Worm (Caenorhabditis elegans) whole organism, L1 larva: Measurements from ENCODE around the gene nhr-180.

Source experiments
- C16A3.4 ChIP-seq: fragments of 150-350 bp; optimal IDR thresholded peaks from 2 replicates; lab custom pipeline; 2014; ENCODE audit warnings: missing biosample characterization, missing genetic modification characterization
- C34B4.2 ChIP-seq: sonication (generic microtip); optimal IDR thresholded peaks from 2 replicates; lab custom pipeline; 2017; ENCODE audit warnings: mild to moderate bottlenecking, missing genetic modification characterization, missing compliant biosample characterization
- aha-1 ChIP-seq: fragments of 150-350 bp; optimal IDR thresholded peaks from 2 replicates; lab custom pipeline; 2014; ENCODE audit warnings: missing biosample characterization, missing genetic modification characterization
- aly-2 ChIP-seq: fragments of 150-350 bp; optimal IDR thresholded peaks from 2 replicates; lab custom pipeline; 2014; ENCODE audit warnings: missing biosample characterization, missing genetic modification characterization
- blmp-1 ChIP-seq: fragments of 150-350 bp; optimal IDR thresholded peaks from 2 replicates; lab custom pipeline; 2014; ENCODE audit warnings: missing biosample characterization, missing genetic modification characterization
- ceh-82 ChIP-seq, 3 experiments: fragments of 150-350 bp in 1 of 3; sonication (generic microtip) in 2 of 3; optimal IDR thresholded peaks; 2 replicates each; lab custom pipeline; 2014 to 2017; ENCODE audit warnings: missing biosample characterization in 3 of 3, missing genetic modification characterization in 3 of 3
- ces-1 ChIP-seq: fragments of 150-350 bp; optimal IDR thresholded peaks from 2 replicates; lab custom pipeline; 2014; ENCODE audit warnings: missing biosample characterization, missing genetic modification reagents, missing genetic modification characterization
- efl-1 ChIP-seq, 4 experiments: fragments of 150-350 bp; optimal IDR thresholded peaks in 3 of 4; peaks in 1 of 4; 1 replicate in 1 of 4; 2 replicates in 3 of 4; lab custom pipeline; 2014; ENCODE audit warnings: missing biosample characterization in 2 of 4, missing genetic modification characterization in 2 of 4, missing genetic modification reagents in 2 of 4
- egl-27 ChIP-seq, 2 experiments: fragments of 150-350 bp in 1 of 2; sonication (generic microtip); optimal IDR thresholded peaks; 3 replicates each; lab custom pipeline; 2017 to 2018; ENCODE audit warnings: missing biosample characterization in 2 of 2, missing genetic modification characterization in 2 of 2, missing genetic modification reagents in 2 of 2
- elt-2 ChIP-seq: sonication (generic microtip); optimal IDR thresholded peaks from 2 replicates; lab custom pipeline; 2016; ENCODE audit warnings: missing genetic modification characterization, mild to moderate bottlenecking, inconsistent platforms, missing compliant biosample characterization, missing genetic modification reagents
- elt-3 ChIP-seq, 6 experiments: fragments of 150-350 bp in 1 of 6; sonication (generic microtip); optimal IDR thresholded peaks; 2 replicates each; lab custom pipeline; 2017 to 2018; ENCODE audit warnings: missing biosample characterization in 6 of 6, missing genetic modification characterization in 6 of 6, inconsistent platforms in 1 of 6
- fkh-8 ChIP-seq: sonication (generic microtip); optimal IDR thresholded peaks from 2 replicates; lab custom pipeline; 2016; ENCODE audit warnings: mild to moderate bottlenecking, missing genetic modification characterization, missing compliant biosample characterization
- fos-1 ChIP-seq: fragments of 150-350 bp; optimal IDR thresholded peaks from 2 replicates; lab custom pipeline; 2014; ENCODE audit warnings: missing biosample characterization, missing genetic modification characterization
- hlh-4 ChIP-seq: sonication (generic microtip); optimal IDR thresholded peaks from 2 replicates; lab custom pipeline; 2016; ENCODE audit warnings: mild to moderate bottlenecking, missing genetic modification characterization, missing compliant biosample characterization
- hpl-2 ChIP-seq: fragments of 150-350 bp; optimal IDR thresholded peaks from 2 replicates; lab custom pipeline; 2014; ENCODE audit warnings: missing biosample characterization, missing genetic modification reagents, missing genetic modification characterization
- lin-13 ChIP-seq: fragments of 150-350 bp; optimal IDR thresholded peaks from 2 replicates; lab custom pipeline; 2014; ENCODE audit warnings: missing biosample characterization, missing genetic modification reagents, missing genetic modification characterization
- lin-14 ChIP-seq: fragments of 200-800 bp; sonication (Bioruptor generic); optimal IDR thresholded peaks from 2 replicates; lab custom pipeline; 2018; ENCODE audit warnings: mild to moderate bottlenecking, missing genetic modification characterization, moderate library complexity, missing compliant biosample characterization
- lir-3 ChIP-seq: sonication (generic microtip); optimal IDR thresholded peaks from 2 replicates; lab custom pipeline; 2016; ENCODE audit warnings: mild to moderate bottlenecking, missing genetic modification characterization, moderate library complexity, missing compliant biosample characterization; ENCODE audit not compliant: poor library complexity
- mdl-1 ChIP-seq, 2 experiments: fragments of 150-350 bp; optimal IDR thresholded peaks; 2 replicates each; lab custom pipeline; 2014 to 2017; ENCODE audit warnings: missing biosample characterization in 2 of 2, missing genetic modification characterization in 2 of 2, inconsistent platforms in 1 of 2
- mep-1 ChIP-seq: fragments of 150-350 bp; optimal IDR thresholded peaks from 2 replicates; lab custom pipeline; 2014; ENCODE audit warnings: missing biosample characterization, missing genetic modification characterization
- nhr-11 ChIP-seq: fragments of 150-350 bp; optimal IDR thresholded peaks from 2 replicates; lab custom pipeline; 2014; ENCODE audit warnings: missing biosample characterization, missing genetic modification characterization
- nhr-12 ChIP-seq: sonication (generic microtip); optimal IDR thresholded peaks from 2 replicates; lab custom pipeline; 2017; ENCODE audit warnings: missing biosample characterization, missing genetic modification characterization
- nhr-28 ChIP-seq: fragments of 150-350 bp; optimal IDR thresholded peaks from 2 replicates; lab custom pipeline; 2014; ENCODE audit warnings: missing biosample characterization, missing genetic modification characterization
- nhr-85 ChIP-seq: sonication (generic microtip); peaks from one replicate; lab custom pipeline; 2016; ENCODE audit warnings: missing genetic modification characterization, inconsistent platforms, missing compliant biosample characterization
- pax-3 ChIP-seq: fragments of 200-800 bp; sonication (Bioruptor generic); optimal IDR thresholded peaks from 2 replicates; lab custom pipeline; 2018; ENCODE audit warnings: mild to moderate bottlenecking, missing genetic modification characterization, moderate library complexity, missing compliant biosample characterization
- pqm-1 ChIP-seq: sonication (generic microtip); optimal IDR thresholded peaks from 3 replicates; lab custom pipeline; 2017; ENCODE audit warnings: missing biosample characterization, missing genetic modification characterization
- snpc-4 ChIP-seq: fragments of 150-350 bp; optimal IDR thresholded peaks from 2 replicates; lab custom pipeline; 2014; ENCODE audit warnings: missing biosample characterization, missing genetic modification characterization
- sox-4 ChIP-seq: sonication (generic microtip); optimal IDR thresholded peaks from 2 replicates; lab custom pipeline; 2016; ENCODE audit warnings: missing genetic modification characterization, missing compliant biosample characterization
- tbx-2 ChIP-seq: sonication (generic microtip); optimal IDR thresholded peaks from 2 replicates; lab custom pipeline; 2016; ENCODE audit warnings: missing genetic modification characterization, missing compliant biosample characterization
- unc-130 ChIP-seq: fragments of 150-350 bp; optimal IDR thresholded peaks from 2 replicates; lab custom pipeline; 2017; ENCODE audit warnings: missing biosample characterization, missing genetic modification characterization, inconsistent platforms
- unc-30 ChIP-seq: sonication (generic microtip); optimal IDR thresholded peaks from 2 replicates; lab custom pipeline; 2017; ENCODE audit warnings: missing biosample characterization, missing genetic modification characterization
- vab-15 ChIP-seq: sonication (generic microtip); optimal IDR thresholded peaks from 2 replicates; lab custom pipeline; 2017; ENCODE audit warnings: missing genotype, mild to moderate bottlenecking, missing genetic modification characterization, missing compliant biosample characterization
- xbp-1 ChIP-seq: sonication (generic microtip); optimal IDR thresholded peaks from 2 replicates; lab custom pipeline; 2016; ENCODE audit warnings: missing genetic modification characterization, missing compliant biosample characterization
- zag-1 ChIP-seq: fragments of 150-350 bp; optimal IDR thresholded peaks from 2 replicates; lab custom pipeline; 2014; ENCODE audit warnings: missing biosample characterization, missing genetic modification characterization
- ztf-4 ChIP-seq: fragments of 150-350 bp; optimal IDR thresholded peaks from 2 replicates; lab custom pipeline; 2014; ENCODE audit warnings: missing biosample characterization, missing genetic modification characterization

Gene nhr-180

DNA sequence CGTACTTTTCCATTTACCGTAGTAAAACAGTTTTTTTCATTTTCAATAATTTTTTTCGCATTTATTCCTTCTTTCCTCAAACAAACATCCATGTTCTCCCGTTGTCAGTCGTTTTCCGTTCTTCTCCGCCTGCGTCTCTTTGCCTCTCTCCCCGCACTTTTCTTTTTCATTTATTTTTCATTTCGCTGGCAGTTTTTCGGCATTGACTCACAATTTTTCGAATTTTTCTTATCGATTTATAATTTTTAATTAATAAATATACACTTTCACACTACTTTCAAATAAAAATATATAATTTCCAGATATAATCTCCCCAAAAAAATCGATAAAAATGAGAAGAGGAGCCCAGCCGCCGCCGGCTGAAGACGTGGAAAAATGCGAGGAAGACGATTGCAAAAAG lies 20.1 kb upstream of the nhr-180 start, which contains the start of gene H25P19.1:
TSS of gene H25P19.1 (plus strand) at position 301 of the 400 bp plus-strand sequence.
- peak; percentile 66 for TF ChIP-seq blmp-1 (tag; lab: Kevin White, UChicago)
- no peak for TF ChIP-seq lin-13 (GFP tag; lab: Kevin White, UChicago)

DNA sequence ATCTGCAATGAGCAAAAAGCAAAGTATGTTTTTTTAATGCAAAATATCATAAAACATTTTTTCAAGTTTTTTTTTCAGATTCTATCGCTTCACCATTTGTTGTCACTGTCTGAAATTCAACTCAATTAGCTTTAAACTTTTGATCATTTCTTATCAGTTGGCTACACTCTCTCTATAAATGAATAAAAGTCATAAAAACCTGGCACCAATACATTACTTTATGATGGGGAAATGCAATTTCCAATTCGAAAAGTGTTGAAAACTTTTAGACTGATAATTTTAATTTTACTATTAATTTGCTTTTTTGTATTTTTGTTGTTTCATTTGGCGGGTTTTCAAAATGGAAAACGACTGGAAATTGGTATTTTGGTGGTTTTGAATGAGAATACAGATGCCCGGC lies 16.5 kb upstream of the nhr-180 start, which contains the start of gene F31F4.1:
TSS of gene F31F4.1 (plus strand) at position 203 of the 400 bp plus-strand sequence.
- TF ChIP-seq xbp-1 (tag; lab: Kevin White, UChicago) (no peak), elt-2 (tag; lab: Kevin White, UChicago) (peak; percentile 33), efl-1 (optimal IDR thresholded peaks at IDR 0.05; lab: Kevin White, UChicago) (no peak), efl-1 (GFP tag; optimal IDR thresholded peaks at IDR 0.05 in 1 of 2; lab: Kevin White, UChicago) (peak in 1 of 2 experiments; percentile 15)

DNA sequence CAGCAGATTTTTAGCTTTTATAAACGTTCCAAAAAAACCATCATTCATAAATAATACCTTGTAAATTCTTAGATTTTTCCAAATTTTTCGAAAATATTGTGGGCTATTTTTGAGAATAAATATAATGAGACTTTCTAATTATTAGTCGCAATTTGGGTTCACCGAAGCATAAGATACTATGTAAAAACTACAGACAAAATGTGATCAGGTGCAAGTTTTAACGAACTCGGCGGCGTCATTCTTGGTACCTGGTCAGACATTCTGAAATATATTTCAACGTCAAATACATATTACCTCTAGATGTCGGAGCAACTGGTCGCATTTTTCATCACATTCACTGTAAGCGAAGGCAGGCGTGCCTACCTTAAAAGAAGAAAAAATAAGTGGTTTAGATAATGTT lies 14.7 kb upstream of the nhr-180 start, which contains the start of gene srx-23:
TSS of gene srx-23 (plus strand) at position 301 of the 400 bp plus-strand sequence.
- no peak for TF ChIP-seq blmp-1 (tag; lab: Kevin White, UChicago)
- no peak for TF ChIP-seq nhr-11 (tag; lab: Kevin White, UChicago)
- peak; percentile 49 for TF ChIP-seq fkh-8 (tag; lab: Kevin White, UChicago)
- TF ChIP-seq sox-4, result peak; percentile 56

DNA sequence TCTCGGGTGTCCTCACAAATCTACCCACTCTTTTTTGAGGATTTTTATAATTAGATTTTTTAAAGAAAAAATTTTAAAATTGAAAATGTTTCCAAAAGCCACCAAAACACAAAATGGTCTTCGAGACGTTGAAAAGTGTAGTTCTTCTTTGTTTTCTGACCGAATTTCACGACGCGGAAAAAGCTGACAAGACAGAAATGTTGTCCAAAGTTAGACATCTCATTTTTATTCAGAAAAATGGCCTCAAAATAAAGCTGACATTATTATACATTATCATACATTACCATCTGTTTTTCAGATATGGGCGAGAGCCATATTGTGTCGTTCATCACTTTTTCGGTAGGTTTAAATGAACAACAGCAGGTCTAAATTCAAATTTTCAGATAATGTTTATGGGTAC lies 12.4 kb upstream of the nhr-180 start, which contains the start of gene srx-22:
TSS of gene srx-22 (plus strand) at position 301 of the 400 bp plus-strand sequence.
- no peak for TF ChIP-seq mdl-1 (tag; optimal IDR thresholded peaks at IDR 0.05; lab: Kevin White, UChicago)
- TF ChIP-seq efl-1 (optimal IDR thresholded peaks at IDR 0.05; lab: Kevin White, UChicago), result no peak
- peak in 1 of 2 experiments; percentile 65 for TF ChIP-seq efl-1 (GFP tag; optimal IDR thresholded peaks at IDR 0.05 in 1 of 2; lab: Kevin White, UChicago)

DNA sequence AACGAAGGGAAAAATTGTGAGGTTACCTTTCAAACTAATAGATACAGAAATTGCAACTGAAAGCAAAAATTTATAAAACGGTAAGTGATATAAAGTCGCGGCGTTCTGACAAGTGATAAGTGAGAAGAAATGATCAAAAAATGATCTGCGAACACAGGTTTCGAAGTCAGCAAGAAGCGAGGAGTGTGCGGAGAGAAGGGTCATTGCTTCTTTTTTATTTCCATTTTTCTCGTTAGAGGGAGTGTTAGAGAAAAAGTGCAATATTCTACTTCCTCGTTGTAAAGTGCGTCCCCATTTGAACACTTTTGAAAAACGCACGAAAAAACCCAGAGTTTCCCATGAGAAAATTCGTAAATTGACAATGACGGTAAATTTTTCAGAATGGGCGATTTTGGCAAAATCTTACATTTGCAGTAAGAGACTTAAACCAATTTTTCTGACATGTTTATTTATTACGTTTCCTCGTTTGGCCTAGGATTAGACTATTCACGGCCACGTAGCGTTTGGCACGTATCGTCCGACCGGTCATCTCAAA lies 9.3 kb upstream of the nhr-180 start, which contains the start of the genes fbxa-72 and srx-21:
TSS of gene fbxa-72 (minus strand) at position 204 of the 535 bp plus-strand sequence.
TSS of gene srx-21 (plus strand) at position 485 of the 535 bp plus-strand sequence.
- TF ChIP-seq unc-130 (no peak), C16A3.4 (tag; lab: Kevin White, UChicago) (no peak), unc-30 (no peak), blmp-1 (tag; lab: Kevin White, UChicago) (peak; percentile 50), ces-1 (no peak), nhr-28 (tag; lab: Kevin White, UChicago) (no peak), nhr-85 (tag; lab: Kevin White, UChicago) (peak; percentile 23), lin-14 (GFP tag; lab: Kevin White, UChicago) (no peak), lir-3 (tag; lab: Kevin White, UChicago) (no peak), pax-3 (tag; lab: Kevin White, UChicago) (no peak), elt-3 (tag; optimal IDR thresholded peaks at IDR 0.05; lab: Kevin White, UChicago) (no peak)

DNA sequence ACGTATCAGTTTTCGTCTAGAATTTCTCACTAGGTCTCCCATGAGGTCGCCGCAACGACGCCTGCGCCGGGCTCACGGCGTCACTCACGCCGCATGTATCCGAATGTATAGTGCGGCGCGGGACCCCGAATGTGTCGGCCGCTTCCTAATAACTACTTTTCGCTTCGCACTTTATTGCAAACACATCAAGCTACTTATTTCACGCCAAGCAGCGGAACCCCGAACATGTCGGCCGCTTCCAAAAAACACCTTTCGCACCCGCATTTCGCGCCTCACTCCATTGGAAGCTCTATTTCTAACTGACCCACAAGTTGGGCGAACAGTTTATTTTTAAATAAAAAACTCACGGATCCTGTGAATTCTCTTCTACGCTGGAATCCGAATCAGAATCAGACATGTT lies 8.8 kb upstream of the nhr-180 start:
- no peak for TF ChIP-seq ceh-82 (tag; optimal IDR thresholded peaks at IDR 0.05; lab: Kevin White, UChicago)
- peak; percentile 27 for TF ChIP-seq snpc-4
- TF ChIP-seq, all 84 proteins: peak for 1

DNA sequence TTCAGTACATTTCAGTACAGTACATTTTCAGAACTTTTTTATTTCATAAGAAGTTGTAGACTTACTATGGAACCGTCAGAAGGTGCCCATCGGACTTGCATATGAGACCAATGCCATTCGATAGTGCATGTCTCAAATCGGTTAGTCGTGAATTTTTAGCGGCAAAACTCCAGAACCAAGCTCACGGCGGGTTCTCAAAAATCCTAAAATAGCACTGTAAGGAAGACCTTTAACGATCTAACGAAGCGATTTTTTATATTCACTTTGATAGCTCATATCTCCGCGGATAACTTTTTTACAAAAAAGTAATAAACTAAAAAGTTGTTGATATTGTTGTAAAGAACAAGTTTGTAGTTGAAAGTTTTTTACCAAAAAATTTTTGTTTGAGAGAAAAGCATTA lies 6.9 kb upstream of the nhr-180 start, which contains the start of gene sru-25:
TSS of gene sru-25 (minus strand) at position 101 of the 400 bp plus-strand sequence.
- TF ChIP-seq unc-130, result no peak
- TF ChIP-seq nhr-11 (tag; lab: Kevin White, UChicago), result no peak
- TF ChIP-seq aha-1 (tag; lab: Kevin White, UChicago), result no peak
- no peak for TF ChIP-seq pax-3 (tag; lab: Kevin White, UChicago)
- TF ChIP-seq vab-15 (tag; lab: Kevin White, UChicago), result no peak
- TF ChIP-seq C34B4.2 (tag; lab: Kevin White, UChicago), result no peak
- no peak for TF ChIP-seq egl-27 (tag; optimal IDR thresholded peaks at IDR 0.05; lab: Kevin White, UChicago)
- TF ChIP-seq hlh-4 (tag; lab: Kevin White, UChicago), result no peak
- no peak for TF ChIP-seq aly-2 (tag; lab: Kevin White, UChicago)
- no peak for TF ChIP-seq mep-1 (tag; lab: Kevin White, UChicago)
- TF ChIP-seq hpl-2 (GFP tag; lab: Kevin White, UChicago), result no peak
- no peak for TF ChIP-seq C16A3.4 (tag; lab: Kevin White, UChicago)
- TF ChIP-seq lin-14 (GFP tag; lab: Kevin White, UChicago), result no peak
- no peak for TF ChIP-seq lir-3 (tag; lab: Kevin White, UChicago)
- TF ChIP-seq nhr-12 (tag; lab: Kevin White, UChicago), result no peak
- no peak for TF ChIP-seq ztf-4
- no peak for TF ChIP-seq zag-1
- no peak for TF ChIP-seq fos-1
- TF ChIP-seq pqm-1 (tag; lab: Kevin White, UChicago), result no peak
- no peak for TF ChIP-seq tbx-2
